Worm (Caenorhabditis elegans) whole organism, late embryonic: ENCODE results near the gene nhr-186.

Experiments
- C08G9.2 ChIP-seq: sonication (generic microtip); optimal IDR thresholded peaks from 2 replicates; lab custom pipeline; 2016; ENCODE audit warnings: mild to moderate bottlenecking, missing genetic modification characterization, moderate library complexity, missing compliant biosample characterization
- C38D4.7 ChIP-seq: fragments of 200-800 bp; sonication (Bioruptor generic); optimal IDR thresholded peaks from 2 replicates; lab custom pipeline; 2018; ENCODE audit warnings: mild to moderate bottlenecking, missing genetic modification characterization, moderate library complexity, missing compliant biosample characterization
- F13H6.1 ChIP-seq: sonication (generic microtip); optimal IDR thresholded peaks from 2 replicates; lab custom pipeline; 2016; ENCODE audit warnings: missing genetic modification characterization, missing compliant biosample characterization
- K02D7.2 ChIP-seq: sonication (generic microtip); optimal IDR thresholded peaks from 2 replicates; lab custom pipeline; 2017; ENCODE audit warnings: mild to moderate bottlenecking, missing genetic modification characterization, missing compliant biosample characterization
- K09A11.1 ChIP-seq: sonication (generic microtip); optimal IDR thresholded peaks from 2 replicates; lab custom pipeline; 2017; ENCODE audit warnings: antibody characterized with exemption, mild to moderate bottlenecking, missing genetic modification characterization, missing compliant biosample characterization; ENCODE audit not compliant: insufficient read depth
- T23F11.4 ChIP-seq: fragments of 200-800 bp; sonication (Bioruptor generic); optimal IDR thresholded peaks from 2 replicates; lab custom pipeline; 2018; ENCODE audit warnings: mild to moderate bottlenecking, missing genetic modification characterization, missing compliant biosample characterization
- Y22D7AL.16 ChIP-seq: sonication (generic microtip); optimal IDR thresholded peaks from 2 replicates; lab custom pipeline; 2016; ENCODE audit warnings: missing genetic modification characterization, missing compliant biosample characterization
- ahr-1 ChIP-seq: sonication (generic microtip); optimal IDR thresholded peaks from 2 replicates; lab custom pipeline; 2016; ENCODE audit warnings: missing genetic modification characterization, missing compliant biosample characterization
- ama-1 ChIP-seq: fragments of 150-350 bp; optimal IDR thresholded peaks from 2 replicates; lab custom pipeline; 2014
- ceh-14 ChIP-seq: sonication (generic microtip); optimal IDR thresholded peaks from 2 replicates; lab custom pipeline; 2016; ENCODE audit warnings: missing genotype, missing genetic modification characterization, missing compliant biosample characterization
- ceh-22 ChIP-seq: sonication (generic microtip); optimal IDR thresholded peaks from 2 replicates; lab custom pipeline; 2017; ENCODE audit warnings: missing biosample characterization, missing genetic modification characterization
- ceh-31 ChIP-seq: sonication (generic microtip); optimal IDR thresholded peaks from 2 replicates; lab custom pipeline; 2016; ENCODE audit warnings: missing genetic modification characterization, missing compliant biosample characterization
- ceh-45 ChIP-seq: fragments of 200-800 bp; sonication (Bioruptor generic); IDR thresholded peaks from 2 replicates; pipeline ENCODE4 v1.3.6; 2022; ENCODE audit warnings: missing genetic modification reagents, missing genetic modification characterization, missing compliant biosample characterization
- ceh-9 ChIP-seq: sonication (generic microtip); optimal IDR thresholded peaks from 2 replicates; lab custom pipeline; 2016; ENCODE audit warnings: mild to moderate bottlenecking, missing genetic modification characterization, inconsistent platforms, missing compliant biosample characterization
- dmd-4 ChIP-seq: sonication (generic microtip); optimal IDR thresholded peaks from 2 replicates; lab custom pipeline; 2016; ENCODE audit warnings: borderline replicate concordance, missing genetic modification characterization, missing compliant biosample characterization
- dve-1 ChIP-seq: sonication (generic microtip); optimal IDR thresholded peaks from 2 replicates; lab custom pipeline; 2017; ENCODE audit warnings: antibody characterized with exemption, mild to moderate bottlenecking, missing genetic modification characterization, missing compliant biosample characterization
- eyg-1 ChIP-seq: sonication (generic microtip); optimal IDR thresholded peaks from 2 replicates; lab custom pipeline; 2016; ENCODE audit warnings: missing genotype, missing genetic modification characterization, missing compliant biosample characterization
- fax-1 ChIP-seq: sonication (generic microtip); optimal IDR thresholded peaks from 2 replicates; lab custom pipeline; 2016; ENCODE audit warnings: missing genotype, missing genetic modification characterization, missing compliant biosample characterization
- gmeb-2 ChIP-seq: sonication (generic microtip); optimal IDR thresholded peaks from 2 replicates; lab custom pipeline; 2016; ENCODE audit warnings: missing genetic modification characterization, inconsistent platforms, missing compliant biosample characterization
- hlh-15 ChIP-seq: sonication (generic microtip); optimal IDR thresholded peaks from 2 replicates; lab custom pipeline; 2016; ENCODE audit warnings: missing genetic modification characterization, missing compliant biosample characterization
- hlh-30 ChIP-seq: sonication (generic microtip); optimal IDR thresholded peaks from 2 replicates; lab custom pipeline; 2017; ENCODE audit warnings: antibody characterized with exemption, missing genetic modification characterization, missing compliant biosample characterization; ENCODE audit not compliant: insufficient read depth
- lin-11 ChIP-seq: fragments of 200-800 bp; sonication (Bioruptor generic); optimal IDR thresholded peaks from 2 replicates; lab custom pipeline; 2018; ENCODE audit warnings: mild to moderate bottlenecking, missing genetic modification characterization, missing compliant biosample characterization
- mec-3 ChIP-seq: sonication (generic microtip); optimal IDR thresholded peaks from 2 replicates; lab custom pipeline; 2016; ENCODE audit warnings: borderline replicate concordance, missing genetic modification characterization, missing compliant biosample characterization
- nhr-11 ChIP-seq: fragments of 150-350 bp; optimal IDR thresholded peaks from 2 replicates; lab custom pipeline; 2014; ENCODE audit warnings: missing biosample characterization, missing genetic modification characterization
- pqm-1 ChIP-seq: sonication (generic microtip); optimal IDR thresholded peaks from 2 replicates; lab custom pipeline; 2016; ENCODE audit warnings: missing genetic modification characterization, missing compliant biosample characterization
- pros-1 ChIP-seq: fragments of 150-350 bp; optimal IDR thresholded peaks from 2 replicates; lab custom pipeline; 2014; ENCODE audit warnings: missing biosample characterization, missing genetic modification reagents, missing genetic modification characterization
- ref-2 ChIP-seq: sonication (generic microtip); optimal IDR thresholded peaks from 2 replicates; lab custom pipeline; 2016; ENCODE audit warnings: missing genetic modification characterization, missing compliant biosample characterization
- rnt-1 ChIP-seq: sonication (generic microtip); optimal IDR thresholded peaks from 2 replicates; lab custom pipeline; 2016; ENCODE audit warnings: missing genetic modification characterization, missing compliant biosample characterization
- sdc-2 ChIP-seq: sonication (generic microtip); optimal IDR thresholded peaks from 2 replicates; lab custom pipeline; 2016; ENCODE audit warnings: missing genotype, missing genetic modification characterization, missing compliant biosample characterization
- sox-2 ChIP-seq: fragments of 200-800 bp; sonication (Bioruptor generic); IDR thresholded peaks from 2 replicates; pipeline ENCODE4 v1.3.6; 2022; ENCODE audit warnings: missing genetic modification reagents, missing genetic modification characterization, missing compliant biosample characterization
- sox-4 ChIP-seq: sonication (generic microtip); optimal IDR thresholded peaks from 2 replicates; lab custom pipeline; 2017; ENCODE audit warnings: mild to moderate bottlenecking, missing genetic modification characterization, inconsistent platforms, missing compliant biosample characterization
- syd-9 ChIP-seq: sonication (generic microtip); optimal IDR thresholded peaks from 2 replicates; lab custom pipeline; 2016; ENCODE audit warnings: mild to moderate bottlenecking, missing genetic modification characterization, moderate library complexity, missing compliant biosample characterization
- tbx-2 ChIP-seq: sonication (generic microtip); optimal IDR thresholded peaks from 2 replicates; lab custom pipeline; 2016; ENCODE audit warnings: missing genetic modification characterization, missing compliant biosample characterization
- tbx-7 ChIP-seq: sonication (generic microtip); optimal IDR thresholded peaks from 2 replicates; lab custom pipeline; 2016; ENCODE audit warnings: missing genotype, missing genetic modification characterization, missing compliant biosample characterization
- unc-42 ChIP-seq: sonication (generic microtip); optimal IDR thresholded peaks from 2 replicates; lab custom pipeline; 2016; ENCODE audit warnings: missing genotype, missing genetic modification characterization, missing compliant biosample characterization
- unc-55 ChIP-seq: sonication (generic microtip); optimal IDR thresholded peaks from 2 replicates; lab custom pipeline; 2017; ENCODE audit warnings: missing biosample characterization, missing genetic modification reagents, missing genetic modification characterization
- unc-86 ChIP-seq: sonication (generic microtip); optimal IDR thresholded peaks from 2 replicates; lab custom pipeline; 2016; ENCODE audit warnings: missing genetic modification characterization, missing compliant biosample characterization
- zip-5 ChIP-seq: sonication (generic microtip); optimal IDR thresholded peaks from 2 replicates; lab custom pipeline; 2016; ENCODE audit warnings: missing genetic modification characterization, missing compliant biosample characterization

nhr-186 gene

ce11 chrV:3825190-3825589 is 29.6 kb downstream of the nhr-186 start:
- no peak for TF ChIP-seq Y22D7AL.16 (tag; lab: Kevin White, UChicago)
- TF ChIP-seq, all 69 proteins: peak for 0

DNA sequence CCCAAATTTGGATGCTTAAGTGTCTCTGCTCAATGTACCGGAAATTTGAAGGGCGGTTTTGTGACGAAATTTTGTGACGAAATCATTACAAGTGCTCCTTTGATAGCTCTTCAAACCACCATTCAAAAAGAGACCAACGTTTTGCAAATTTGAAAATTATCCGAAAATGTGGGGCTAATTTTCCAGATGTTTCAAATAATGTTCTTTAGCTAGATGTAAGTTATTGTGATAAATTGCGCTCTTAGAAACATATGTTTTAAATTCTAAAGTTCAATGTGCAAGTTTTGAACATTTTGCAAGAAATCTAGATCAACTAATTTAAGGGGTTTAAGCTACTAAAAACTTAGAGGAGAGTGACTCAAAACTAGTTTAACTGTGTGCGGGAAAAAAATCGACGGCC is 33.9 kb downstream of the nhr-186 start:
- no peak for TF ChIP-seq K09A11.1
- TF ChIP-seq hlh-30 (tag; lab: Kevin White, UChicago), result no peak

- TF ChIP-seq ref-2 (tag; lab: Kevin White, UChicago), result no peak
- peak; percentile 44 for TF ChIP-seq unc-42
- TF ChIP-seq eyg-1 (tag; lab: Kevin White, UChicago), result no peak
- TF ChIP-seq hlh-15 (tag; lab: Kevin White, UChicago), result no peak
- TF ChIP-seq ceh-31 (tag; lab: Kevin White, UChicago), result peak; percentile 3
These were observed 39.8 kb downstream of the nhr-186 start, which contains the start of gene H10D18.1 for ce11 chrV:3814938-3815337. TSS of gene H10D18.1 (plus strand) at chrV:3815214.

DNA sequence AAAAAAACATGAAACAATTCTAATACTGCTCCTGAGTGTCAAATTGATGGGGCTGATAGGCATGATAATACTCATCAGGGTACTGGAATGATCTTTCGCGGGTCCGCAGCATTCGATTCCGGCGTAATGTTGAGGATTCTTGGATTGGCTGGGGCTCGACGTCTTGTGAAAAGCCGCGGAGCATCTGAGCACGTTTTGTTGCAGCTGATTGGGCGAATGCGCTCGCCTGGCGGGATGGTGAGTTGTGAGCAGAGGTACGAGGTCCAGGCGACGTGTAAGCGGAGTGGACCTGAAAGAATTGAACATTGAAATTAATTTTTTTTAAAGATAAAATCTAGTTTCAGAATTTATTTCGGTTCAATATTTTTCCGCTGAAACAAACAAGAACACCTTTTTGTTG is 40.7 kb downstream of the nhr-186 start:
- TF ChIP-seq mec-3 (tag; lab: Kevin White, UChicago), result no peak
- TF ChIP-seq pqm-1 (tag; lab: Kevin White, UChicago), result no peak
- TF ChIP-seq K09A11.1, result no peak

- TF ChIP-seq lin-11 (tag; lab: Kevin White, UChicago) (no peak), ama-1 (lab: Kevin White, UChicago) (no peak), F13H6.1 (no peak), T23F11.4 (GFP tag; lab: Kevin White, UChicago) (no peak), unc-55 (GFP tag; lab: Kevin White, UChicago) (no peak), fax-1 (no peak), zip-5 (tag; lab: Kevin White, UChicago) (no peak), ref-2 (tag; lab: Kevin White, UChicago) (no peak), dmd-4 (tag; lab: Kevin White, UChicago) (no peak), sox-4 (no peak), ceh-45 (no peak), pros-1 (no peak), C38D4.7 (GFP tag; lab: Kevin White, UChicago) (no peak), gmeb-2 (no peak), K09A11.1 (no peak)
These were observed 42.5 kb downstream of the nhr-186 start, which contains the start of gene scl-12 for ce11 chrV:3812291-3812690. TSS of gene scl-12 (plus strand) at chrV:3812591.

DNA sequence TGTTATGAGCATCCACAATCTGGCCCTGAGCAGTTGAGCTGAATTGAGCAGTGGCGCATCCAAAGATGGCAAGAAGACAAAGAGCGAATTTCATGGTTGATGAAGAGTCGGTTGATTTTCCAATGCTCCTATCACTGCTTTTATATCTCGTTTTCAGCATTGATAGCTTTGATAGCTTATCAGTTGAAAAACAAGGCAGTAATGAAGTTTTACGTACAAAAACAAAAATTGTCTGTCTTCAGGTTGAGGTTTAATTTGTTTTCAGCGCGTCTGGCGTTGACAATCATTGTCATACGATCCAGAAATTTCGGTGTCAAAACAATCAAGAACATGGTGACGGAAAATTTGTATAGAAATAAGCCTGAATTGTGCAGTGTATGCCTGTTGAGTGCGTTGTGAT is 43.2 kb downstream of the nhr-186 start, which contains the start of gene scl-13:
Gene scl-13 (minus strand): TSS at position 101 of the 400 bp plus-strand sequence.
- TF ChIP-seq rnt-1, result no peak
- TF ChIP-seq ceh-22, result no peak
- TF ChIP-seq ceh-9 (tag; lab: Kevin White, UChicago), result no peak
- TF ChIP-seq ahr-1 (tag; lab: Kevin White, UChicago), result no peak
- no peak for TF ChIP-seq C38D4.7 (GFP tag; lab: Kevin White, UChicago)
- TF ChIP-seq ceh-14, result no peak
- no peak for TF ChIP-seq nhr-11 (tag; lab: Kevin White, UChicago)
- no peak for TF ChIP-seq eyg-1 (tag; lab: Kevin White, UChicago)
- TF ChIP-seq gmeb-2, result no peak
- no peak for TF ChIP-seq dmd-4 (tag; lab: Kevin White, UChicago)

DNA sequence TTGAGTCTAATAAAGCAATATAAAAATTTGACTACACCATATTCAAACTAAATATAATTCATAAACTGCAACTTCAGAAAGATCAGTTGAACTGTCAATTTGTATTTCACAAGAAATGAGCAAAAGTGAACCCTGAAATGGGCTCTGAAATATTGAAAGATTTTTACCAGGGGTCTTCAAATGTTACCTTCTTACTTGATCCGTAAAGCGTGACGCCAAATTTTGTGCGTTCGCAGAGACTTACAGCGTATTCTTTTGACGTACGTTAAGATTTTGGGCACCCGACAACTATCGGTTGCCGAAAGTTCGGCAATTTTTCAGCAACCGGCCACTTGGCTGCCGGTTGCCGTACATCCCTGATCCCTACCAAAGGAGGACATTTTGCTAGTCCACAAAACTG is 44.7 kb downstream of the nhr-186 start:
- TF ChIP-seq sdc-2 (tag; lab: Kevin White, UChicago) (no peak), dve-1 (no peak), pros-1 (no peak), tbx-2 (tag; lab: Kevin White, UChicago) (no peak), sox-2 (GFP tag; lab: Robert Waterston, UW) (no peak), ahr-1 (tag; lab: Kevin White, UChicago) (no peak), syd-9 (tag; lab: Kevin White, UChicago) (no peak), C08G9.2 (tag; lab: Kevin White, UChicago) (no peak), K09A11.1 (no peak), unc-86 (no peak), dmd-4 (tag; lab: Kevin White, UChicago) (no peak), tbx-7 (tag; lab: Kevin White, UChicago) (no peak), K02D7.2 (tag; lab: Kevin White, UChicago) (no peak), mec-3 (tag; lab: Kevin White, UChicago) (no peak), F13H6.1 (no peak)
- TF ChIP-seq, all 69 proteins: peak for 0
